Fruit fly (Drosophila melanogaster) whole organism, prepupa: Measurements from ENCODE around the gene CG5188.

ENCODE experiments used
- CG11294 ChIP-seq: fragments of 200-800 bp; sonication (Bioruptor generic); IDR thresholded peaks from 2 replicates; pipeline ENCODE4 v1.3.6; 2022; ENCODE audit warnings: missing biosample characterization, missing genetic modification characterization
- CG6276 ChIP-seq: fragments of 200-800 bp; sonication (Bioruptor generic); optimal IDR thresholded peaks from 2 replicates; lab custom pipeline; 2017; ENCODE audit warnings: missing biosample characterization, mild to moderate bottlenecking, missing genetic modification characterization
- OdsH ChIP-seq: fragments of 200-800 bp; sonication (Bioruptor generic); optimal IDR thresholded peaks from 3 replicates; lab custom pipeline; 2016; ENCODE audit warnings: missing biosample characterization, missing genetic modification characterization

- no peak for TF ChIP-seq CG11294 (GFP tag; lab: Robert Waterston, UW)
- no peak for TF ChIP-seq OdsH (GFP tag; lab: Kevin White, UChicago)
- TF ChIP-seq CG6276 = no peak
These were observed 46.2 kb downstream of the CG5188 start for dm6 chr2L:10474815-10475214.
